Worm (Caenorhabditis elegans): ENCODE results near the gene R07E3.1.

- no peak for TF ChIP-seq unc-62 (GFP tag; optimal IDR thresholded peaks at IDR 0.05)
- TF ChIP-seq nhr-237 (tag; optimal IDR thresholded peaks at IDR 0.05), result no peak
- TF ChIP-seq efl-1 (optimal IDR thresholded peaks at IDR 0.05), result no peak
- TF ChIP-seq efl-1 (GFP tag; optimal IDR thresholded peaks at IDR 0.05 in 1 of 2), result no peak
- TF ChIP-seq hpl-2 (GFP tag; optimal IDR thresholded peaks at IDR 0.05), result no peak
- no peak for TF ChIP-seq lin-35 (GFP tag; optimal IDR thresholded peaks at IDR 0.05)
- TF ChIP-seq lsy-2 (tag; optimal IDR thresholded peaks at IDR 0.05), result no peak
- no peak for TF ChIP-seq skn-1 (tag; optimal IDR thresholded peaks at IDR 0.05)
- no peak for TF ChIP-seq ama-1 (optimal IDR thresholded peaks at IDR 0.05)
- TF ChIP-seq zag-1 (tag; optimal IDR thresholded peaks at IDR 0.05), result no peak
- no peak for TF ChIP-seq rnt-1 (tag; optimal IDR thresholded peaks at IDR 0.05)
- no peak for TF ChIP-seq nhr-47 (tag; optimal IDR thresholded peaks at IDR 0.05)
- TF ChIP-seq mdl-1 (tag; optimal IDR thresholded peaks at IDR 0.05), result no peak
- TF ChIP-seq ztf-11 (tag; optimal IDR thresholded peaks at IDR 0.05), result no peak
- no peak for TF ChIP-seq irx-1 (tag; optimal IDR thresholded peaks at IDR 0.05)
Observed at ce11 chrX:10321401-10321800, 19.6 kb downstream of the R07E3.1 start.
